Worm (Caenorhabditis elegans) whole organism, young adult: ENCODE results near the gene ift-74.

Experiments
- F37B4.10 ChIP-seq: fragments of 200-800 bp; sonication (Bioruptor generic); IDR thresholded peaks from 2 replicates; pipeline ENCODE4 v1.3.6; 2022; ENCODE audit warnings: missing genetic modification characterization, missing compliant biosample characterization
- egl-18 ChIP-seq: fragments of 200-800 bp; sonication (Bioruptor generic); IDR thresholded peaks from 2 replicates; pipeline ENCODE4 v1.3.6; 2022; ENCODE audit warnings: missing genetic modification reagents, missing genetic modification characterization, missing compliant biosample characterization
- let-607 ChIP-seq, 2 experiments: fragments of 200-800 bp in 1 of 2; sonication (Bioruptor generic) in 1 of 2; sonication (generic microtip) in 1 of 2; optimal IDR thresholded peaks; 2 replicates each; lab custom pipeline; 2016 to 2018; ENCODE audit warnings: mild to moderate bottlenecking in 2 of 2, missing compliant biosample characterization in 2 of 2, missing genetic modification characterization in 2 of 2, moderate library complexity in 2 of 2, missing genotype in 1 of 2
- madf-10 ChIP-seq: sonication (generic microtip); optimal IDR thresholded peaks from 2 replicates; lab custom pipeline; 2016; ENCODE audit warnings: mild to moderate bottlenecking, missing genetic modification characterization, missing compliant biosample characterization
- madf-6 ChIP-seq: fragments of 200-800 bp; sonication (Bioruptor generic); IDR thresholded peaks from 2 replicates; pipeline ENCODE4 v1.3.6; 2022; ENCODE audit warnings: missing genetic modification reagents, missing genetic modification characterization, missing compliant biosample characterization

ce11 chrII:6698784-6699183 is 19.0 kb downstream of the ift-74 start, which contains the start of gene C18H9.1:
- TF ChIP-seq madf-10 (no peak), madf-6 (GFP tag; lab: Robert Waterston, UW) (no peak), let-607 (tag; optimal IDR thresholded peaks at IDR 0.05; lab: Kevin White, UChicago) (no peak), F37B4.10 (GFP tag; lab: Robert Waterston, UW) (no peak), egl-18 (no peak)
